Worm (Caenorhabditis elegans) whole organism, mixed stage, embryonic: ENCODE measurements around the gene ZK892.6.

Experiments
- blmp-1 ChIP-seq: fragments of 150-350 bp; optimal IDR thresholded peaks from 2 replicates; lab custom pipeline; 2014; ENCODE audit warnings: missing biosample characterization, missing genetic modification characterization
- cnd-1 ChIP-seq: fragments of 200-800 bp; sonication (Bioruptor generic); optimal IDR thresholded peaks from 2 replicates; lab custom pipeline; 2018; ENCODE audit warnings: mild to moderate bottlenecking, missing genetic modification characterization, missing compliant biosample characterization
- elt-1 ChIP-seq: sonication (generic microtip); optimal IDR thresholded peaks from 2 replicates; lab custom pipeline; 2017; ENCODE audit warnings: missing genetic modification characterization, mild to moderate bottlenecking, missing compliant biosample characterization, antibody characterized with exemption, moderate library complexity, borderline replicate concordance; ENCODE audit not compliant: insufficient read depth
- hlh-1 ChIP-seq: fragments of 150-350 bp; optimal IDR thresholded peaks from 2 replicates; lab custom pipeline; 2014; ENCODE audit warnings: missing biosample characterization, missing genetic modification reagents, missing genetic modification characterization
- lin-13 ChIP-seq: fragments of 150-350 bp; optimal IDR thresholded peaks from 2 replicates; lab custom pipeline; 2014; ENCODE audit warnings: missing biosample characterization, missing genetic modification characterization
- mab-5 ChIP-seq: fragments of 150-350 bp; optimal IDR thresholded peaks from 2 replicates; lab custom pipeline; 2014; ENCODE audit warnings: missing biosample characterization, missing genetic modification characterization
- mep-1 ChIP-seq: fragments of 150-350 bp; optimal IDR thresholded peaks from 2 replicates; lab custom pipeline; 2017; ENCODE audit warnings: missing biosample characterization, missing genetic modification reagents, missing genetic modification characterization, inconsistent platforms
- nhr-237 ChIP-seq: fragments of 150-350 bp; optimal IDR thresholded peaks from 2 replicates; lab custom pipeline; 2014; ENCODE audit warnings: missing biosample characterization, missing genetic modification characterization
- nhr-76 ChIP-seq: sonication (generic microtip); optimal IDR thresholded peaks from 2 replicates; lab custom pipeline; 2017; ENCODE audit warnings: missing biosample characterization, missing genetic modification characterization
- snpc-4 ChIP-seq: fragments of 150-350 bp; optimal IDR thresholded peaks from 2 replicates; lab custom pipeline; 2014; ENCODE audit warnings: missing biosample characterization, missing genetic modification characterization
- unc-39 ChIP-seq: fragments of 150-350 bp; optimal IDR thresholded peaks from 2 replicates; lab custom pipeline; 2014; ENCODE audit warnings: missing biosample characterization, missing genetic modification characterization
- unc-62 ChIP-seq: fragments of 150-350 bp; optimal IDR thresholded peaks from 2 replicates; lab custom pipeline; 2014; ENCODE audit warnings: missing biosample characterization, missing genetic modification reagents, missing genetic modification characterization
- zip-8 ChIP-seq: fragments of 150-350 bp; optimal IDR thresholded peaks from 2 replicates; lab custom pipeline; 2014; ENCODE audit warnings: missing biosample characterization, missing genetic modification characterization
- ztf-11 ChIP-seq: fragments of 150-350 bp; optimal IDR thresholded peaks from 2 replicates; lab custom pipeline; 2014; ENCODE audit warnings: missing biosample characterization, missing genetic modification characterization

ce11 chrII:9965325-9965724 lies 14.6 kb downstream of the ZK892.6 start:
- no peak for TF ChIP-seq mab-5
- no peak for TF ChIP-seq blmp-1
- no peak for TF ChIP-seq ztf-11 (tag; lab: Kevin White, UChicago)
- no peak for TF ChIP-seq snpc-4 (tag; lab: Kevin White, UChicago)
- TF ChIP-seq hlh-1 (tag; lab: Kevin White, UChicago) = no peak
- no peak for TF ChIP-seq nhr-237
- no peak for TF ChIP-seq elt-1
- TF ChIP-seq unc-62 (GFP tag; lab: Kevin White, UChicago) = no peak
- TF ChIP-seq nhr-76 (tag; lab: Kevin White, UChicago) = no peak
- TF ChIP-seq unc-39 (tag; lab: Kevin White, UChicago) = no peak
- TF ChIP-seq cnd-1 = no peak
- no peak for TF ChIP-seq lin-13 (tag; lab: Kevin White, UChicago)
- no peak for TF ChIP-seq zip-8 (tag; lab: Kevin White, UChicago)
- TF ChIP-seq mep-1 (tag; lab: Kevin White, UChicago) = no peak
